Fruit fly (Drosophila melanogaster) S2 (cell line): ENCODE data around the gene CG9184.

ENCODE experiments used
- CG8478 ChIP-seq: fragments of >200 bp; optimal IDR thresholded peaks from 2 replicates; lab custom pipeline; 2018
- CTCF ChIP-seq, 2 experiments: fragments of >200 bp; optimal IDR thresholded peaks; 2 replicates each; lab custom pipeline; 2018

DNA sequence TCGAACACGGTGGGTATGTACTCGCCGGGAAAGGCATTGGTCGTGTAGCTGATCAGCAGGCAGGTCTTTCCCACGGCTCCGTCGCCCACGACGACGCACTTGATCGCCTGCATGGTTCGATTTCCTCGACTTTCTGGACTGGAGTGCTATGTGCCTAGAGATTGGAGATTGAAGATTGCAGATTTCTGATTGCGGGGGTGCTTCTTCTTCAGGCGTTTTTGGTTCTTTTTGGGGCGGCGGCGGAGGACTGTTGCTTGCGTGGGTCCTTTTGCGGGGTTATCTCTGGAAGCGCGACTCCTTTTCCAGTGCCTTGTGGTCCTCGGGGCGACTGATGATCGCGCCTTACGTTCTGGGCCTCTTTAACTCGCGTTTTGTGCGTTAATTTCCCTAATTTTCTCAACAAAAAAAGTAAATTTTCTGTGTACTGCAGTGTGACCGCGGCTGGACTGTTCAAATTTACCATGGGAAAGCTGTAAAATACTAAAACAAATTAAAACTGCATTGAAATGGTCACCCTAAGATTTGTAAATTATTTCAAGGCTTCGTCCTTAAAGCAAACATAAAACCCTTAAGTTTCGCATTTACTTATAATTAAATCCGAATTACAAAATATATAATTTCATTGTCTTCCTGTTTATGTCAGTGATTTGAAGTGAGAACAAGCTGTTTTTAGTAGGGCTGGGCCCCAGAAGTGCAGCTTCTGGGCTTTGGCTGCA is 20.2 kb downstream of the CG9184 start, which contains the start of the genes Rac1 and Acat2:
- no peak for TF ChIP-seq CTCF (optimal IDR thresholded peaks at IDR 0.05; lab: Kevin White, UChicago)
- no peak for TF ChIP-seq CG8478 (lab: Kevin White, UChicago)
